Worm (Caenorhabditis elegans): ENCODE data around the gene F40A3.7.

Gene F40A3.7

DNA sequence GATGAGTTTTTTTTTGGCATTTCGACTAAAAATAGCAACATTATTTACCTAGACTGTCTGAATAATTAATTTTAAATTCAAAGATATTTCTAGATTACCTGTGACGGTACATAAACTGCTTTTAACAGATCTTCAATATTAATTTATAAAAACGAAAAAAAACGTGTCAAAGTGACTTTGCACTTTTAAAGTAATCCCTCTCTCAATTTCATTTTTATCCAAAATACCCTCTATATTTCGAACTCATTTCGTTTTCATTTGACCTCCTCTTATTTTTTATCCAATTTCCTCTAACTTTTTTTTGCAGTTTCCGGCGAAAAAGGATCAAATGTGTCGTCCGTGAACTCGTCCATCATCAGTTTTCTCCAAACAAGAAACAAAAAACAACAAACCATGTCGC is 24.2 kb downstream of the F40A3.7 start, which contains the start of gene F40A3.4:
Gene F40A3.4, plus strand, starts transcription at position 301 of the 400 bp plus-strand sequence.
- no peak for TF ChIP-seq rnt-1 (tag; optimal IDR thresholded peaks at IDR 0.05)
- TF ChIP-seq pros-1 (tag; optimal IDR thresholded peaks at IDR 0.05): no peak
- TF ChIP-seq syd-9 (tag; optimal IDR thresholded peaks at IDR 0.05): no peak
- TF ChIP-seq ref-2 (tag; optimal IDR thresholded peaks at IDR 0.05): no peak
- TF ChIP-seq ceh-9 (tag; optimal IDR thresholded peaks at IDR 0.05): no peak
- TF ChIP-seq ceh-31 (tag; optimal IDR thresholded peaks at IDR 0.05): no peak
- no peak for TF ChIP-seq pag-3 (tag; optimal IDR thresholded peaks at IDR 0.05; ENCODE audit: borderline replicate concordance)
- TF ChIP-seq nhr-232 (tag; optimal IDR thresholded peaks at IDR 0.05): no peak
- TF ChIP-seq hlh-8 (tag; optimal IDR thresholded peaks at IDR 0.05): no peak
- no peak for TF ChIP-seq ceh-24 (tag; optimal IDR thresholded peaks at IDR 0.05)
- TF ChIP-seq lin-11 (tag; optimal IDR thresholded peaks at IDR 0.05): no peak
- no peak for TF ChIP-seq madf-2 (tag; optimal IDR thresholded peaks at IDR 0.05)
- no peak for TF ChIP-seq C38D4.7 (GFP tag; optimal IDR thresholded peaks at IDR 0.05)
- TF ChIP-seq dve-1 (tag; optimal IDR thresholded peaks at IDR 0.05): no peak
- TF ChIP-seq lim-6 (tag; optimal IDR thresholded peaks at IDR 0.05): no peak
- no peak for TF ChIP-seq T23F11.4 (GFP tag; optimal IDR thresholded peaks at IDR 0.05)

DNA sequence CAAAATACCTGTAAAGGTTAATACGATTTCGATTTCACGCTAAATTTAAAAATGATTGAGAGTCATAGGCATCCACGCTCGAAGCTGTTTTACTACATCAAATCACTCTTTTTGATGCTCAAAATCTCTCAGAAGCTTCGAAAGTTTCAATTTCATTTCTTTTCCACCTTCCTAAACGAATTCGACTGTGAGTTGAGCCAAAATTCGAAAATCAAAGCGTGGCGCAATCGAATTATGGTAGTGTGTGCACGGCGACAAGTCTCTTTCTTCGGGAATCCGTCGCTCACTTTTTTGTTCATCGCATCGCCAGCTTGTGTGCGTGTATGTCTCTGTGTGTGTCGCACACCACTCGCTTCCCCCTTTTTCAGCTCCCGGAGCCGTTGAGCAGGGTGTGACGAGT is 26.7 kb downstream of the F40A3.7 start:
- TF ChIP-seq unc-86 (tag; optimal IDR thresholded peaks at IDR 0.05) (no peak), ceh-24 (tag; optimal IDR thresholded peaks at IDR 0.05) (no peak), fkh-10 (GFP tag; optimal IDR thresholded peaks at IDR 0.05) (peak; percentile 16), nhr-232 (tag; optimal IDR thresholded peaks at IDR 0.05) (no peak), ama-1 (optimal IDR thresholded peaks at IDR 0.05) (no peak), fkh-6 (tag; optimal IDR thresholded peaks at IDR 0.05) (no peak), pax-1 (tag; optimal IDR thresholded peaks at IDR 0.05) (no peak), nfya-1 (tag; optimal IDR thresholded peaks at IDR 0.05) (no peak), ceh-45 (GFP tag; IDR thresholded peaks at IDR 0.05) (no peak), unc-42 (tag; optimal IDR thresholded peaks at IDR 0.05) (peak; percentile 96)

DNA sequence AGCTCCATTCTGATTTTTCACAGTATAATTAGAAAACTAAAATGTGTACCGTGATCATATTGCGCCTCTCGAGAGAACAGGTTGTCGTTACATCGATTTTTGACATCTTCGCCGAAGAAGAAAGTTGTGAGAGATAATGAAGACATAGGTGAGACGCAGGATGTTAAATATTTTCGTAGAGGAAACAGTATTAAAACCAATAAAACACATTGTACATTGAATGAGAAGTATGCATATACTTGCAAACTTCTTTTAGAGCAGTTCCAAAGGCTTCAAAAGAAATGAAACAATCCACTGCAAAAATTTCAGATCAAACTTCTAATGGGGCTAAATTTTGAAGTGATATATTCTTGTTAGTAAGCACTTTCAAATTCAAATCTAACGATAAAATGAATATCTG is 29.0 kb downstream of the F40A3.7 start, which contains the start of gene nipi-4:
Gene nipi-4, minus strand, starts transcription at position 101 of the 400 bp plus-strand sequence.
- no peak for TF ChIP-seq dmd-4 (tag; optimal IDR thresholded peaks at IDR 0.05; ENCODE audit: borderline replicate concordance)
- no peak for TF ChIP-seq syd-9 (tag; optimal IDR thresholded peaks at IDR 0.05)
- no peak for TF ChIP-seq ceh-45 (GFP tag; IDR thresholded peaks at IDR 0.05)
- TF ChIP-seq lim-6 (tag; optimal IDR thresholded peaks at IDR 0.05): no peak
- no peak for TF ChIP-seq ceh-34 (tag; optimal IDR thresholded peaks at IDR 0.05)
- no peak for TF ChIP-seq C08G9.2 (tag; optimal IDR thresholded peaks at IDR 0.05)
- TF ChIP-seq T23F11.4 (GFP tag; optimal IDR thresholded peaks at IDR 0.05): no peak
- no peak for TF ChIP-seq npax-4 (tag; optimal IDR thresholded peaks at IDR 0.05)
- no peak for TF ChIP-seq pax-1 (tag; optimal IDR thresholded peaks at IDR 0.05)

DNA sequence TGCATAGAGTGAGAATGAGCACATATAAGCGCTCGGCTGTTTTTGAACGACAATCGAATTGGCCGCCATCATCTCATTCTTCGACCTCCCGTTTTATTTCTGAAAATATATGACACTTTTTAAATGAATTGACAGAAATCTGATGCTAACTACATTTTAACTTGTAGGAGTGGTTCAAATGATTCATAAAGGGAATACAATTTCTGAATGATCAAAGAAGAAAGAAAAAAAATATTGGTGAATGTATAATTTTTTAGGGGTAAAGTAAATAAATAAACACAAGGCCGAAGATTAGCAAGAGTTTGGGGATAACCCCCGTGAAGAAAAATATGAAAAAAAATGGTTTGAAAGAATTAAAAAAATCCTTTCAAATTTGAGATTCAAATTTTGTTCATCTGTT is 35.0 kb downstream of the F40A3.7 start, which contains the start of gene C37C3.11:
Gene C37C3.11, minus strand, starts transcription at position 101 of the 400 bp plus-strand sequence.
- no peak for TF ChIP-seq elt-2 (tag; optimal IDR thresholded peaks at IDR 0.05)

DNA sequence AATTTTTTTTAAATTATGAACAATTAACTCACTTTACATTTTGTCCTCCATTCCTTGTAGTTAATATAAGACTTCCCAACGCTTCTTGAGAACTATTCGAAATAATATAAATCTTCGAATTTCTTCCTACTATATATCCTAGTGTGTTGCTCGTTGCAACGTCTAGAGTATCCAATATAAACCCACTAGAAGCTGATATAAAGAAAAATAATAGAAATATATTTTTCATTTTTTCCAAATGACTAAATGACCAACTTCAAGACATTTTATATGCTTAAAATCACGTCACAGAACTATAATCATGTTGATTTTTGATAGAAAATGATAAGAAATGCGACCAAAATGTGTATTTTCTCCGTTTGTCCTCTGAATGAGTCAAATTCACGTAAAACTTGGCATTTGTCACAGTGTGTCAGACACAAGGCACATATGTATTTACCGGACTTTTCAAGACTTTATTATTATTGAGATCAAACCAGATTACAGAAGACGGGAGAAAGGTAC is 36.6 kb downstream of the F40A3.7 start, which contains the start of gene C37C3.10:
Gene C37C3.10, minus strand, starts transcription at position 51 of the 504 bp plus-strand sequence.
- no peak for TF ChIP-seq fkh-6 (tag; optimal IDR thresholded peaks at IDR 0.05)
- no peak for TF ChIP-seq hlh-13 (GFP tag; optimal IDR thresholded peaks at IDR 0.05)
- TF ChIP-seq syd-9 (tag; optimal IDR thresholded peaks at IDR 0.05): no peak
- TF ChIP-seq ceh-18 (tag; optimal IDR thresholded peaks at IDR 0.05): no peak
- no peak for TF ChIP-seq dve-1 (tag; optimal IDR thresholded peaks at IDR 0.05)
- no peak for TF ChIP-seq F13H6.1 (tag; optimal IDR thresholded peaks at IDR 0.05)
- TF ChIP-seq odd-2 (tag; optimal IDR thresholded peaks at IDR 0.05): no peak
- no peak for TF ChIP-seq ceh-2 (tag; optimal IDR thresholded peaks at IDR 0.05)
- TF ChIP-seq ceh-14 (tag; optimal IDR thresholded peaks at IDR 0.05): no peak
- no peak for TF ChIP-seq hlh-15 (tag; optimal IDR thresholded peaks at IDR 0.05)
- TF ChIP-seq pros-1 (tag; optimal IDR thresholded peaks at IDR 0.05): no peak
- TF ChIP-seq ceh-48 (tag; optimal IDR thresholded peaks at IDR 0.05): no peak
- TF ChIP-seq Y22D7AL.16 (tag; optimal IDR thresholded peaks at IDR 0.05): no peak
- TF ChIP-seq hlh-6 (tag; optimal IDR thresholded peaks at IDR 0.05): no peak
- TF ChIP-seq T23F11.4 (GFP tag; optimal IDR thresholded peaks at IDR 0.05): no peak

Measured in whole organism, late embryonic.